Worm (Caenorhabditis elegans) whole organism, L2 larva: ENCODE results near the gene F23H12.7.

Source experiments
- alr-1 ChIP-seq: fragments of 150-350 bp; optimal IDR thresholded peaks from 2 replicates; lab custom pipeline; 2014; ENCODE audit warnings: missing biosample characterization, missing genetic modification characterization
- egl-27 ChIP-seq: sonication (generic microtip); optimal IDR thresholded peaks from 3 replicates; lab custom pipeline; 2017; ENCODE audit warnings: missing biosample characterization, missing genetic modification reagents, missing genetic modification characterization
- elt-1 ChIP-seq: fragments of 150-350 bp; optimal IDR thresholded peaks from 2 replicates; lab custom pipeline; 2014; ENCODE audit warnings: missing biosample characterization, missing genetic modification characterization
- lsy-2 ChIP-seq, 2 experiments: fragments of 150-350 bp in 1 of 2; sonication (generic microtip) in 1 of 2; optimal IDR thresholded peaks; 2 replicates each; lab custom pipeline; 2014 to 2017; ENCODE audit warnings: missing biosample characterization in 2 of 2, missing genetic modification characterization in 2 of 2
- nhr-25 ChIP-seq: fragments of 150-350 bp; sonication (generic microtip); optimal IDR thresholded peaks from 3 replicates; lab custom pipeline; 2014; ENCODE audit warnings: missing biosample characterization, missing genetic modification characterization
- unc-62 ChIP-seq: fragments of 150-350 bp; optimal IDR thresholded peaks from 2 replicates; lab custom pipeline; 2014; ENCODE audit warnings: missing biosample characterization, missing genetic modification reagents, missing genetic modification characterization

- TF ChIP-seq unc-62 (GFP tag; lab: Kevin White, UChicago) (no peak), elt-1 (tag; lab: Kevin White, UChicago) (no peak), egl-27 (no peak), lsy-2 (tag; optimal IDR thresholded peaks at IDR 0.05; lab: Kevin White, UChicago) (no peak), alr-1 (tag; lab: Kevin White, UChicago) (no peak), nhr-25 (tag; lab: Kevin White, UChicago) (no peak)
Observed at ce11 chrV:12415656-12416055, 44.2 kb downstream of the F23H12.7 start, which contains the start of gene cdr-2.
